Fruit fly (Drosophila melanogaster) whole organism, embryonic: ENCODE measurements around the gene Gycbeta100B.

Experiments used
- Ada2b ChIP-seq: fragments of 200-800 bp; sonication (Bioruptor generic); IDR thresholded peaks from 2 replicates; pipeline ENCODE4 v1.3.6; 2022; ENCODE audit warnings: missing biosample characterization, missing genetic modification characterization
- Adf1 ChIP-seq: fragments of 200-800 bp; sonication (Bioruptor generic); IDR thresholded peaks from 2 replicates; pipeline ENCODE4 v1.3.6; 2022; ENCODE audit warnings: missing biosample characterization, missing genetic modification characterization
- CG10543 ChIP-seq: fragments of 200-800 bp; sonication (Bioruptor generic); optimal IDR thresholded peaks from 3 replicates; lab custom pipeline; 2017; ENCODE audit warnings: missing biosample characterization, mild to moderate bottlenecking, missing genetic modification characterization, moderate library complexity
- CG12219 ChIP-seq: fragments of 200-800 bp; sonication (Bioruptor generic); optimal IDR thresholded peaks from 3 replicates; lab custom pipeline; 2018; ENCODE audit warnings: missing biosample characterization, mild to moderate bottlenecking, missing genetic modification characterization
- CG14441 ChIP-seq: fragments of 200-800 bp; sonication (Bioruptor generic); IDR thresholded peaks from 2 replicates; pipeline ENCODE4 v1.3.6; 2022; ENCODE audit warnings: missing biosample characterization, missing genetic modification characterization
- CG14965 ChIP-seq: fragments of 200-800 bp; sonication (Bioruptor generic); optimal IDR thresholded peaks from 2 replicates; lab custom pipeline; 2016; ENCODE audit warnings: missing biosample characterization, missing genetic modification characterization, borderline replicate concordance
- CG32532 ChIP-seq: fragments of 200-800 bp; sonication (Bioruptor generic); IDR thresholded peaks from 2 replicates; pipeline ENCODE4 v1.3.6; 2022; ENCODE audit warnings: missing biosample characterization, missing genetic modification characterization
- CG3407 ChIP-seq: fragments of 200-800 bp; sonication (Bioruptor generic); optimal IDR thresholded peaks from 2 replicates; lab custom pipeline; 2018; ENCODE audit warnings: missing biosample characterization, mild to moderate bottlenecking, missing genetic modification characterization
- CG34376 ChIP-seq: fragments of 200-800 bp; sonication (Bioruptor generic); optimal IDR thresholded peaks from 2 replicates; lab custom pipeline; 2018; ENCODE audit warnings: missing biosample characterization, mild to moderate bottlenecking, missing genetic modification characterization
- CG4617 ChIP-seq: fragments of 200-800 bp; sonication (Bioruptor generic); optimal IDR thresholded peaks from 3 replicates; lab custom pipeline; 2016; ENCODE audit warnings: missing biosample characterization, missing genetic modification characterization, borderline replicate concordance
- CG5953 ChIP-seq: fragments of 200-800 bp; sonication (Bioruptor generic); IDR thresholded peaks from 2 replicates; pipeline ENCODE4 v1.3.6; 2022; ENCODE audit warnings: missing biosample characterization, missing genetic modification characterization
- CG6175 ChIP-seq: fragments of 200-800 bp; sonication (Bioruptor generic); IDR thresholded peaks from 3 replicates; pipeline ENCODE4 v1.3.6; 2022; ENCODE audit warnings: missing biosample characterization, missing genetic modification characterization
- CG7987 ChIP-seq: fragments of 200-800 bp; sonication (Bioruptor generic); optimal IDR thresholded peaks from 2 replicates; lab custom pipeline; 2018; ENCODE audit warnings: missing biosample characterization, mild to moderate bottlenecking, missing genetic modification characterization, moderate library complexity
- CG8290 ChIP-seq, 3 experiments: fragments of 200-800 bp; sonication (Bioruptor generic); optimal IDR thresholded peaks; 2 replicates each; lab custom pipeline; 2016 to 2019; ENCODE audit warnings: missing biosample characterization in 3 of 3, missing genetic modification characterization in 3 of 3, mild to moderate bottlenecking in 2 of 3, moderate library complexity in 1 of 3
- CG9817 ChIP-seq: fragments of 200-800 bp; sonication (Bioruptor generic); optimal IDR thresholded peaks from 2 replicates; lab custom pipeline; 2018; ENCODE audit warnings: missing biosample characterization, mild to moderate bottlenecking, missing genetic modification characterization, moderate library complexity
- D19B ChIP-seq: fragments of 200-800 bp; sonication (Bioruptor generic); optimal IDR thresholded peaks from 2 replicates; lab custom pipeline; 2017; ENCODE audit warnings: missing biosample characterization, mild to moderate bottlenecking, missing genetic modification characterization
- HmgD ChIP-seq: fragments of 200-800 bp; sonication (Bioruptor generic); optimal IDR thresholded peaks from 3 replicates; lab custom pipeline; 2016; ENCODE audit warnings: missing biosample characterization, missing genetic modification characterization
- HmgZ ChIP-seq: fragments of 200-800 bp; sonication (Bioruptor generic); optimal IDR thresholded peaks from 2 replicates; lab custom pipeline; 2018; ENCODE audit warnings: missing biosample characterization, mild to moderate bottlenecking, missing genetic modification characterization
- Hmr ChIP-seq: fragments of 200-800 bp; sonication (Bioruptor generic); optimal IDR thresholded peaks from 3 replicates; lab custom pipeline; 2017; ENCODE audit warnings: mild to moderate bottlenecking, missing biosample characterization, missing genetic modification reagents, missing genetic modification characterization
- Hmx ChIP-seq: fragments of 200-800 bp; sonication (Bioruptor generic); optimal IDR thresholded peaks from 2 replicates; lab custom pipeline; 2016; ENCODE audit warnings: missing biosample characterization, missing genetic modification characterization
- NC2α ChIP-seq: fragments of 200-800 bp; sonication (Bioruptor generic); optimal IDR thresholded peaks from 2 replicates; lab custom pipeline; 2016; ENCODE audit warnings: missing biosample characterization, missing genetic modification characterization
- Ravus ChIP-seq: fragments of 200-800 bp; sonication (Bioruptor generic); IDR thresholded peaks from 2 replicates; pipeline ENCODE4 v1.3.6; 2022; ENCODE audit warnings: missing biosample characterization, missing genetic modification characterization
- Ssrp ChIP-seq: fragments of 200-800 bp; sonication (Bioruptor generic); optimal IDR thresholded peaks from 2 replicates; lab custom pipeline; 2018; ENCODE audit warnings: missing biosample characterization, mild to moderate bottlenecking, missing genetic modification characterization, moderate library complexity
- Trl ChIP-seq, 3 experiments: fragments of >200 bp in 2 of 3; fragments of 200-800 bp in 1 of 3; sonication (Bioruptor generic) in 1 of 3; optimal IDR thresholded peaks; 2 replicates in 1 of 3; 3 replicates in 2 of 3; lab custom pipeline; 2016 to 2017; ENCODE audit warnings: missing biosample characterization in 1 of 3, missing genetic modification characterization in 1 of 3
- al ChIP-seq: fragments of 200-800 bp; sonication (Bioruptor generic); IDR thresholded peaks from 2 replicates; pipeline ENCODE4 v1.3.6; 2022; ENCODE audit warnings: missing biosample characterization, missing genetic modification characterization
- ase ChIP-seq: fragments of 200-800 bp; sonication (Bioruptor generic); IDR thresholded peaks from 3 replicates; pipeline ENCODE4 v1.3.6; 2022; ENCODE audit warnings: missing biosample characterization, missing genetic modification characterization
- cato ChIP-seq: fragments of 200-800 bp; sonication (Bioruptor generic); optimal IDR thresholded peaks from 2 replicates; lab custom pipeline; 2016; ENCODE audit warnings: missing biosample characterization, missing genetic modification characterization, borderline replicate concordance
- danr ChIP-seq: fragments of 200-800 bp; sonication (Bioruptor generic); IDR thresholded peaks from 2 replicates; pipeline ENCODE4 v1.3.6; 2022; ENCODE audit warnings: missing biosample characterization, missing genetic modification characterization
- disco-r ChIP-seq: fragments of 200-800 bp; sonication (Bioruptor generic); optimal IDR thresholded peaks from 2 replicates; lab custom pipeline; 2016; ENCODE audit warnings: missing biosample characterization, missing genetic modification characterization
- exex ChIP-seq: fragments of 200-800 bp; sonication (Bioruptor generic); optimal IDR thresholded peaks from 4 replicates; lab custom pipeline; 2018; ENCODE audit warnings: missing biosample characterization, mild to moderate bottlenecking, missing genetic modification characterization, moderate library complexity
- grn ChIP-seq: fragments of 200-800 bp; sonication (Bioruptor generic); optimal IDR thresholded peaks from 3 replicates; lab custom pipeline; 2017; ENCODE audit warnings: missing biosample characterization, missing genetic modification characterization
- lab ChIP-seq: fragments of 200-800 bp; sonication (Bioruptor generic); optimal IDR thresholded peaks from 3 replicates; lab custom pipeline; 2017; ENCODE audit warnings: missing biosample characterization, missing genetic modification characterization, mild to moderate bottlenecking, moderate library complexity, missing genetic modification reagents
- p53 ChIP-seq: fragments of 200-800 bp; sonication (Bioruptor generic); optimal IDR thresholded peaks from 2 replicates; lab custom pipeline; 2016; ENCODE audit warnings: missing biosample characterization, missing genetic modification characterization
- sd ChIP-seq: fragments of 200-800 bp; sonication (Bioruptor generic); optimal IDR thresholded peaks from 3 replicates; lab custom pipeline; 2018; ENCODE audit warnings: missing biosample characterization, mild to moderate bottlenecking, missing genetic modification characterization, moderate library complexity
- stwl ChIP-seq: fragments of 200-800 bp; sonication (Bioruptor generic); optimal IDR thresholded peaks from 3 replicates; lab custom pipeline; 2018; ENCODE audit warnings: missing biosample characterization, mild to moderate bottlenecking, missing genetic modification characterization, moderate library complexity
- sug ChIP-seq: fragments of 200-800 bp; optimal IDR thresholded peaks from 2 replicates; lab custom pipeline; 2019; ENCODE audit warnings: missing biosample characterization, mild to moderate bottlenecking, missing genetic modification characterization, moderate library complexity
- toy ChIP-seq: fragments of 200-800 bp; sonication (Bioruptor generic); IDR thresholded peaks from 2 replicates; pipeline ENCODE4 v1.3.6; 2022; ENCODE audit warnings: missing biosample characterization, missing genetic modification characterization
- trh ChIP-seq: fragments of 200-800 bp; sonication (Bioruptor generic); optimal IDR thresholded peaks from 2 replicates; lab custom pipeline; 2016; ENCODE audit warnings: missing biosample characterization, missing genetic modification characterization
- vfl ChIP-seq: fragments of 200-800 bp; sonication (Bioruptor generic); optimal IDR thresholded peaks from 2 replicates; lab custom pipeline; 2016; ENCODE audit warnings: missing biosample characterization, missing genetic modification characterization
- z ChIP-seq: fragments of 200-800 bp; sonication (Bioruptor generic); IDR thresholded peaks from 3 replicates; pipeline ENCODE4 v1.3.6; 2022; ENCODE audit warnings: missing biosample characterization, missing genetic modification characterization

The Gycbeta100B gene

dm6 chr3R:31109126-31109525 lies 25.1 kb upstream of the Gycbeta100B start, which contains the start of gene Mayo (continued):
- peak; percentile 61 for TF ChIP-seq sd
- TF ChIP-seq z (GFP tag; lab: Robert Waterston, UW) = no peak
- peak; percentile 37 for TF ChIP-seq lab (GFP tag; lab: Kevin White, UChicago)
- peak; percentile 97 for TF ChIP-seq sug (tag; lab: Kevin White, UChicago)
- no peak for TF ChIP-seq CG5953 (GFP tag; lab: Robert Waterston, UW)
- TF ChIP-seq HmgZ (tag; lab: Kevin White, UChicago) = peak; percentile 21
- no peak for TF ChIP-seq NC2α (GFP tag; lab: Kevin White, UChicago)
- TF ChIP-seq grn = peak; percentile 53
- peak; percentile 42 for TF ChIP-seq CG34376
- no peak for TF ChIP-seq CG3407 (GFP tag; lab: Kevin White, UChicago)
- TF ChIP-seq CG4617 (GFP tag; lab: Kevin White, UChicago) = no peak
- TF ChIP-seq D19B (GFP tag; lab: Kevin White, UChicago) = no peak
- no peak for TF ChIP-seq vfl (GFP tag; lab: Kevin White, UChicago)
- no peak for TF ChIP-seq danr (GFP tag; lab: Robert Waterston, UW)
- no peak for TF ChIP-seq ase (GFP tag; lab: Robert Waterston, UW)
- TF ChIP-seq HmgD (GFP tag; lab: Kevin White, UChicago) = no peak
- TF ChIP-seq al (GFP tag; lab: Robert Waterston, UW) = no peak
- TF ChIP-seq Adf1 (GFP tag; lab: Robert Waterston, UW) = peak; percentile 8; the same call in 1 of the 2 replicates
- no peak for TF ChIP-seq CG12219 (GFP tag; lab: Kevin White, UChicago)
- TF ChIP-seq CG7987 (GFP tag; lab: Kevin White, UChicago) = no peak
- no peak for TF ChIP-seq trh (GFP tag; lab: Kevin White, UChicago)
- TF ChIP-seq Ravus (GFP tag; lab: Robert Waterston, UW) = no peak
- no peak for TF ChIP-seq stwl (tag; lab: Kevin White, UChicago)
- TF ChIP-seq Ada2b (GFP tag; lab: Robert Waterston, UW) = no peak
- TF ChIP-seq cato (GFP tag; lab: Kevin White, UChicago) = no peak
- no peak for TF ChIP-seq toy
- TF ChIP-seq disco-r = no peak
- 0 out of 3 replicates have a peak, but pooled peaks have one; percentile 24 for TF ChIP-seq CG6175 (GFP tag; lab: Robert Waterston, UW)
- TF ChIP-seq Hmr (GFP tag; lab: Kevin White, UChicago) = no peak
- TF ChIP-seq Hmx (GFP tag; lab: Kevin White, UChicago) = no peak
- 0 out of 2 replicates have a peak, but pooled peaks have one; percentile 10 for TF ChIP-seq CG32532 (GFP tag; lab: Robert Waterston, UW)
- TF ChIP-seq Ssrp (tag; lab: Kevin White, UChicago) = no peak
- TF ChIP-seq CG9817 (tag; lab: Kevin White, UChicago) = no peak
- TF ChIP-seq CG10543 (GFP tag; lab: Kevin White, UChicago) = peak; percentile 33
- TF ChIP-seq exex = peak; percentile 78
- no peak for TF ChIP-seq Trl (optimal IDR thresholded peaks at IDR 0.05; lab: Kevin White, UChicago)
- TF ChIP-seq Trl (GFP tag; optimal IDR thresholded peaks at IDR 0.05; lab: Kevin White, UChicago) = no peak
- TF ChIP-seq CG14441 = no peak
- no peak for TF ChIP-seq p53 (GFP tag; lab: Kevin White, UChicago)
- no peak for TF ChIP-seq CG8290 (GFP tag; optimal IDR thresholded peaks at IDR 0.05; lab: Kevin White, UChicago)
- no peak for TF ChIP-seq CG8290 (tag; optimal IDR thresholded peaks at IDR 0.05; lab: Kevin White, UChicago)
- TF ChIP-seq CG14965 = no peak
